Fruit fly (Drosophila melanogaster): Measurements from ENCODE around the gene CG43091.

DNA sequence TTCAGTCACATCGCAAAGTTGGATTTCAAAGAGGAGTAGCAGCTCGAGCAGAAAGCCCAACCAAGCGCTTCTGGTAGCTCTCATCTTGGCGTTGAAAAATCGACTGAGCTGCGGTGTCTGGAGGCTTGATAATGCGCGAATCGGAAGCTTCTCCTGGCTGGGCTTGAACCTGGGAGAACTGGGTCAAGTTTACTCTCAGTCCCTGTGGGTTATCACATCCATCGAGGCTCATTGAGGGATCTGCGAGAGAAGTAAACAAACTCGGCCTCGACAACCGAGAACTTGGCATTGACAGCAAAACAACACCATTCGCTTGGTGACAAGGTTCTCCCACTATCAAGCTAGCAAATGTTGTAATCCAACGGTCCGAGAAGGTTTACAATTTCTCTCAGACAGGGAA is 7.5 kb downstream of the CG43091 start, which contains the start of gene Nepl13:
- TF ChIP-seq slp2 (GFP tag; optimal IDR thresholded peaks at IDR 0.05) (no peak), kay (GFP tag; optimal IDR thresholded peaks at IDR 0.05) (no peak), CG1024 (GFP tag; IDR thresholded peaks at IDR 0.05) (no peak), CG11093 (GFP tag; IDR thresholded peaks at IDR 0.05) (no peak), dmrt99B (tag; optimal IDR thresholded peaks at IDR 0.05) (no peak), kni (GFP tag; optimal IDR thresholded peaks at IDR 0.05) (no peak), NFAT (GFP tag; IDR thresholded peaks at IDR 0.05) (no peak), MTF-1 (GFP tag; optimal IDR thresholded peaks at IDR 0.05; ENCODE audit: borderline replicate concordance) (no peak), NfI (GFP tag; optimal IDR thresholded peaks at IDR 0.05) (no peak)

All from whole organism, embryonic.